Fruit fly (Drosophila melanogaster) whole organism, embryonic: ENCODE measurements around the gene RpS30.
A peak's percentile ranks its signal among the peaks of the same experiment; 100 is the strongest.

Source experiments
- BEAF-32 ChIP-seq: fragments of 200-800 bp; sonication (Bioruptor generic); optimal IDR thresholded peaks from 3 replicates; lab custom pipeline; 2017; ENCODE audit warnings: missing biosample characterization, missing genetic modification characterization, mild to moderate bottlenecking, moderate library complexity, missing genetic modification reagents
- Bgb ChIP-seq: fragments of 200-800 bp; sonication (Bioruptor generic); IDR thresholded peaks from 2 replicates; pipeline ENCODE4 v1.3.6; 2022; ENCODE audit warnings: missing biosample characterization, missing genetic modification characterization; ENCODE audit not compliant: partially characterized antibody
- CG10366 ChIP-seq: fragments of 200-800 bp; sonication (Bioruptor generic); IDR thresholded peaks from 2 replicates; pipeline ENCODE4 v1.3.6; 2022; ENCODE audit warnings: missing biosample characterization, missing genetic modification characterization
- CG10431 ChIP-seq: fragments of 200-800 bp; sonication (Bioruptor generic); optimal IDR thresholded peaks from 3 replicates; lab custom pipeline; 2018; ENCODE audit warnings: missing biosample characterization, mild to moderate bottlenecking, missing genetic modification characterization
- CG10543 ChIP-seq: fragments of 200-800 bp; sonication (Bioruptor generic); optimal IDR thresholded peaks from 3 replicates; lab custom pipeline; 2017; ENCODE audit warnings: missing biosample characterization, mild to moderate bottlenecking, missing genetic modification characterization, moderate library complexity
- CG10979 ChIP-seq: fragments of 200-800 bp; sonication (Bioruptor generic); optimal IDR thresholded peaks from 2 replicates; lab custom pipeline; 2018; ENCODE audit warnings: missing biosample characterization, mild to moderate bottlenecking, missing genetic modification characterization, moderate library complexity
- CG11456 ChIP-seq: fragments of 200-800 bp; sonication (Bioruptor generic); IDR thresholded peaks from 3 replicates; pipeline ENCODE4 v1.3.6; 2022; ENCODE audit warnings: missing biosample characterization, missing genetic modification characterization
- CG11723 ChIP-seq: fragments of 200-800 bp; sonication (Bioruptor generic); optimal IDR thresholded peaks from 2 replicates; lab custom pipeline; 2017; ENCODE audit warnings: missing biosample characterization, mild to moderate bottlenecking, missing genetic modification characterization
- CG12769 ChIP-seq: fragments of 200-800 bp; sonication (Bioruptor generic); optimal IDR thresholded peaks from 2 replicates; lab custom pipeline; 2019; ENCODE audit warnings: missing biosample characterization, mild to moderate bottlenecking, missing genetic modification characterization, moderate library complexity
- CG13287 ChIP-seq: fragments of 200-800 bp; sonication (Bioruptor generic); IDR thresholded peaks from 2 replicates; pipeline ENCODE4 v1.3.6; 2022; ENCODE audit warnings: missing biosample characterization, missing genetic modification characterization; ENCODE audit not compliant: partially characterized antibody
- CG14441 ChIP-seq: fragments of 200-800 bp; sonication (Bioruptor generic); IDR thresholded peaks from 2 replicates; pipeline ENCODE4 v1.3.6; 2022; ENCODE audit warnings: missing biosample characterization, missing genetic modification characterization
- CG3281 ChIP-seq: fragments of 200-800 bp; sonication (Bioruptor generic); optimal IDR thresholded peaks from 3 replicates; lab custom pipeline; 2017; ENCODE audit warnings: missing biosample characterization, mild to moderate bottlenecking, missing genetic modification characterization
- CG34376 ChIP-seq: fragments of 200-800 bp; sonication (Bioruptor generic); optimal IDR thresholded peaks from 2 replicates; lab custom pipeline; 2018; ENCODE audit warnings: missing biosample characterization, mild to moderate bottlenecking, missing genetic modification characterization
- CG34422 ChIP-seq: fragments of 200-800 bp; sonication (Bioruptor generic); IDR thresholded peaks from 3 replicates; pipeline ENCODE4 v1.3.6; 2022; ENCODE audit warnings: missing biosample characterization, missing genetic modification characterization
- CG3847 ChIP-seq: fragments of 200-800 bp; sonication (Bioruptor generic); IDR thresholded peaks from 2 replicates; pipeline ENCODE4 v1.3.6; 2022; ENCODE audit warnings: missing biosample characterization, missing genetic modification characterization
- CG4328 ChIP-seq: fragments of 200-800 bp; sonication (Bioruptor generic); optimal IDR thresholded peaks from 3 replicates; lab custom pipeline; 2017; ENCODE audit warnings: missing biosample characterization, missing genetic modification reagents, missing genetic modification characterization
- CG6254 ChIP-seq: fragments of 200-800 bp; sonication (Bioruptor generic); optimal IDR thresholded peaks from 3 replicates; lab custom pipeline; 2017; ENCODE audit warnings: mild to moderate bottlenecking, missing biosample characterization, missing genetic modification reagents, missing genetic modification characterization
- CG8765 ChIP-seq: fragments of 200-800 bp; sonication (Bioruptor generic); IDR thresholded peaks from 2 replicates; pipeline ENCODE4 v1.3.6; 2022; ENCODE audit warnings: missing biosample characterization, missing genetic modification characterization
- GATAe ChIP-seq: fragments of 200-800 bp; sonication (Bioruptor generic); conservative IDR thresholded peaks from 2 replicates; pipeline ENCODE4 v1.3.6; 2022; ENCODE audit warnings: missing biosample characterization, missing genetic modification characterization
- Gug ChIP-seq: fragments of 200-800 bp; sonication (Bioruptor generic); IDR thresholded peaks from 4 replicates; pipeline ENCODE4 v1.3.6; 2022; ENCODE audit warnings: missing biosample characterization, missing genetic modification characterization
- MBD-R2 ChIP-seq: fragments of 200-800 bp; sonication (Bioruptor generic); IDR thresholded peaks from 2 replicates; pipeline ENCODE4 v1.3.6; 2022; ENCODE audit warnings: missing biosample characterization, missing genetic modification characterization
- MESR4 ChIP-seq: fragments of 200-800 bp; sonication (Bioruptor generic); optimal IDR thresholded peaks from 2 replicates; lab custom pipeline; 2018; ENCODE audit warnings: missing biosample characterization, mild to moderate bottlenecking, missing genetic modification characterization, moderate library complexity
- NFAT ChIP-seq: fragments of 200-800 bp; sonication (Bioruptor generic); IDR thresholded peaks from 2 replicates; pipeline ENCODE4 v1.3.6; 2022; ENCODE audit warnings: missing biosample characterization, missing genetic modification characterization
- Pdp1 ChIP-seq, 2 experiments: fragments of 200-800 bp; sonication (Bioruptor generic); optimal IDR thresholded peaks; 3 replicates each; lab custom pipeline; 2016; ENCODE audit warnings: missing biosample characterization in 2 of 2, missing genetic modification characterization in 2 of 2, mild to moderate bottlenecking in 1 of 2, moderate library complexity in 1 of 2
- abd-A ChIP-seq: fragments of 200-800 bp; sonication (Bioruptor generic); optimal IDR thresholded peaks from 3 replicates; lab custom pipeline; 2019; ENCODE audit warnings: missing biosample characterization, mild to moderate bottlenecking, missing genetic modification characterization, moderate library complexity
- bigmax ChIP-seq: fragments of 200-800 bp; sonication (Bioruptor generic); optimal IDR thresholded peaks from 2 replicates; lab custom pipeline; 2018; ENCODE audit warnings: missing biosample characterization, mild to moderate bottlenecking, missing genetic modification characterization
- chinmo ChIP-seq: fragments of 200-800 bp; sonication (Bioruptor generic); IDR thresholded peaks from 4 replicates; pipeline ENCODE4 v1.3.6; 2022; ENCODE audit warnings: missing biosample characterization, missing genetic modification characterization; ENCODE audit not compliant: partially characterized antibody
- chm ChIP-seq: fragments of 200-800 bp; sonication (Bioruptor generic); IDR thresholded peaks from 2 replicates; pipeline ENCODE4 v1.3.6; 2022; ENCODE audit warnings: missing biosample characterization, missing genetic modification characterization
- crol ChIP-seq: fragments of 200-800 bp; sonication (Bioruptor generic); IDR thresholded peaks from 2 replicates; pipeline ENCODE4 v1.3.6; 2022; ENCODE audit warnings: missing biosample characterization, missing genetic modification characterization
- dimm ChIP-seq: fragments of 200-800 bp; sonication (Bioruptor generic); IDR thresholded peaks from 2 replicates; pipeline ENCODE4 v1.3.6; 2022; ENCODE audit warnings: missing biosample characterization, missing genetic modification characterization
- exex ChIP-seq: fragments of 200-800 bp; sonication (Bioruptor generic); optimal IDR thresholded peaks from 4 replicates; lab custom pipeline; 2018; ENCODE audit warnings: missing biosample characterization, mild to moderate bottlenecking, missing genetic modification characterization, moderate library complexity
- ftz-f1 ChIP-seq: fragments of 200-800 bp; sonication (Bioruptor generic); optimal IDR thresholded peaks from 2 replicates; lab custom pipeline; 2016; ENCODE audit warnings: missing biosample characterization, missing genetic modification characterization
- gro ChIP-seq: fragments of 200-800 bp; sonication (Bioruptor generic); optimal IDR thresholded peaks from 2 replicates; lab custom pipeline; 2016; ENCODE audit warnings: missing biosample characterization, missing genetic modification characterization
- kah ChIP-seq: fragments of 200-800 bp; sonication (Bioruptor generic); optimal IDR thresholded peaks from 2 replicates; lab custom pipeline; 2018; ENCODE audit warnings: missing biosample characterization, mild to moderate bottlenecking, missing genetic modification characterization
- oc ChIP-seq: fragments of 200-800 bp; sonication (Bioruptor generic); optimal IDR thresholded peaks from 2 replicates; lab custom pipeline; 2018; ENCODE audit warnings: missing biosample characterization, mild to moderate bottlenecking, missing genetic modification characterization, moderate library complexity
- prd ChIP-seq, 3 experiments: fragments of >200 bp in 2 of 3; fragments of 200-800 bp in 1 of 3; sonication (Bioruptor generic) in 1 of 3; optimal IDR thresholded peaks in 2 of 3; IDR thresholded peaks in 1 of 3; 2 replicates in 2 of 3; 3 replicates in 1 of 3; pipeline versions ENCODE4 v1.3.6 to Lab custom; 2017 to 2022; ENCODE audit warnings: missing biosample characterization in 1 of 3, missing genetic modification characterization in 1 of 3
- pzg ChIP-seq: fragments of 200-800 bp; sonication (Bioruptor generic); optimal IDR thresholded peaks from 3 replicates; lab custom pipeline; 2018; ENCODE audit warnings: missing biosample characterization, mild to moderate bottlenecking, missing genetic modification characterization, moderate library complexity
- row ChIP-seq: fragments of 200-800 bp; sonication (Bioruptor generic); IDR thresholded peaks from 3 replicates; pipeline ENCODE4 v1.3.6; 2022; ENCODE audit warnings: missing biosample characterization, missing genetic modification characterization
- scrt ChIP-seq: fragments of 200-800 bp; sonication (Bioruptor generic); optimal IDR thresholded peaks from 2 replicates; lab custom pipeline; 2018; ENCODE audit warnings: missing biosample characterization, mild to moderate bottlenecking, missing genetic modification characterization, moderate library complexity
- shn ChIP-seq: fragments of 200-800 bp; sonication (Bioruptor generic); optimal IDR thresholded peaks from 3 replicates; lab custom pipeline; 2016; ENCODE audit warnings: missing biosample characterization, missing genetic modification characterization
- slbo ChIP-seq: fragments of 200-800 bp; sonication (Bioruptor generic); IDR thresholded peaks from 2 replicates; pipeline ENCODE4 v1.3.6; 2022; ENCODE audit warnings: missing biosample characterization, missing genetic modification characterization
- sr ChIP-seq: fragments of 200-800 bp; sonication (Bioruptor generic); IDR thresholded peaks from 3 replicates; pipeline ENCODE4 v1.3.6; 2022; ENCODE audit warnings: missing biosample characterization, missing genetic modification characterization
- sug ChIP-seq: fragments of 200-800 bp; optimal IDR thresholded peaks from 2 replicates; lab custom pipeline; 2019; ENCODE audit warnings: missing biosample characterization, mild to moderate bottlenecking, missing genetic modification characterization, moderate library complexity
- tna ChIP-seq: fragments of 200-800 bp; sonication (Bioruptor generic); IDR thresholded peaks from 2 replicates; pipeline ENCODE4 v1.3.6; 2022; ENCODE audit warnings: missing biosample characterization, missing genetic modification characterization; ENCODE audit not compliant: partially characterized antibody
- twi ChIP-seq: fragments of 200-800 bp; optimal IDR thresholded peaks from 2 replicates; lab custom pipeline; 2019; ENCODE audit warnings: missing biosample characterization, mild to moderate bottlenecking, missing genetic modification characterization, moderate library complexity
- unpg ChIP-seq: fragments of 200-800 bp; sonication (Bioruptor generic); optimal IDR thresholded peaks from 3 replicates; lab custom pipeline; 2018; ENCODE audit warnings: missing biosample characterization, mild to moderate bottlenecking, missing genetic modification characterization, moderate library complexity

Gene RpS30

dm6 chr3R:20828520-20829415, 21.5 kb upstream of the RpS30 start (continued):
- TF ChIP-seq slbo: peak; percentile 43
- TF ChIP-seq CG11456: peak; percentile 63; the same call in 1 of the 3 replicates
- TF ChIP-seq unpg (GFP tag; lab: Kevin White, UChicago): no peak
- TF ChIP-seq CG14441 (GFP tag; lab: Robert Waterston, UW): 0 out of 2 replicates have a peak, but pooled peaks have one; percentile 36
- no peak for TF ChIP-seq CG3847 (GFP tag; lab: Robert Waterston, UW)
- TF ChIP-seq bigmax: peak; percentile 47
- no peak for TF ChIP-seq CG4328 (GFP tag; lab: Kevin White, UChicago)
- TF ChIP-seq MBD-R2 (GFP tag; lab: Robert Waterston, UW): peak; percentile 28; the same call in 1 of the 2 replicates
- peak; percentile 70 for TF ChIP-seq crol
- TF ChIP-seq CG13287: peak; percentile 11; the same call in 1 of the 2 replicates
- no peak for TF ChIP-seq CG3281 (GFP tag; lab: Kevin White, UChicago)
- TF ChIP-seq Gug (GFP tag; lab: Robert Waterston, UW): peak; percentile 51; the same call in 2 of the 4 replicates
- TF ChIP-seq CG10543 (GFP tag; lab: Kevin White, UChicago): peak; percentile 31
- peak; percentile 39; the same call in 2 of the 3 replicates for TF ChIP-seq CG34422 (GFP tag; lab: Robert Waterston, UW)
- TF ChIP-seq CG11723 (GFP tag; lab: Kevin White, UChicago): no peak
- TF ChIP-seq MESR4 (GFP tag; lab: Kevin White, UChicago): peak; percentile 4
- TF ChIP-seq shn (GFP tag; lab: Kevin White, UChicago): peak; percentile 17
- peak in 1 of 2 experiments; percentile 99 for TF ChIP-seq Pdp1 (GFP tag; optimal IDR thresholded peaks at IDR 0.05; lab: Kevin White, UChicago)
- TF ChIP-seq kah (GFP tag; lab: Kevin White, UChicago): peak; percentile 99
- TF ChIP-seq CG8765: no peak
- TF ChIP-seq CG10979 (tag; lab: Kevin White, UChicago): no peak
- TF ChIP-seq gro: peak; percentile 45
- peak; percentile 67 for TF ChIP-seq abd-A
- TF ChIP-seq prd (optimal IDR thresholded peaks at IDR 0.05; lab: Kevin White, UChicago): no peak
- peak; percentile 33; the same call in 2 of the 3 replicates for TF ChIP-seq prd (GFP tag; IDR thresholded peaks at IDR 0.05; lab: Robert Waterston, UW)
- peak; percentile 43; the same call in 1 of the 2 replicates for TF ChIP-seq GATAe (GFP tag; lab: Robert Waterston, UW)
- peak; percentile 78 for TF ChIP-seq CG12769 (tag; lab: Kevin White, UChicago)
- peak; percentile 80; the same call in 1 of the 4 replicates for TF ChIP-seq chinmo
- peak; percentile 56; the same call in 1 of the 2 replicates for TF ChIP-seq Bgb (GFP tag; lab: Robert Waterston, UW)
- 0 out of 2 replicates have a peak, but pooled peaks have one; percentile 29 for TF ChIP-seq tna (GFP tag; lab: Robert Waterston, UW)
- TF ChIP-seq row (GFP tag; lab: Robert Waterston, UW): peak; percentile 28
- TF ChIP-seq chm: peak; percentile 12; the same call in 1 of the 2 replicates
- TF ChIP-seq oc (tag; lab: Kevin White, UChicago): peak; percentile 15
- peak; percentile 47 for TF ChIP-seq ftz-f1 (GFP tag; lab: Kevin White, UChicago)
- TF ChIP-seq CG10366 (GFP tag; lab: Robert Waterston, UW): peak; percentile 33
- TF ChIP-seq sug: peak; percentile 91
- TF ChIP-seq scrt (GFP tag; lab: Kevin White, UChicago): peak; percentile 87
- peak; percentile 4 for TF ChIP-seq pzg (GFP tag; lab: Kevin White, UChicago)
- TF ChIP-seq CG10431 (GFP tag; lab: Kevin White, UChicago): no peak
- TF ChIP-seq BEAF-32 (GFP tag; lab: Kevin White, UChicago): no peak
- peak; percentile 83 for TF ChIP-seq CG34376 (GFP tag; lab: Kevin White, UChicago)
- no peak for TF ChIP-seq dimm (GFP tag; lab: Robert Waterston, UW)
- peak; percentile 65 for TF ChIP-seq exex (tag; lab: Kevin White, UChicago)
- TF ChIP-seq NFAT: peak; percentile 60
- TF ChIP-seq CG6254 (GFP tag; lab: Kevin White, UChicago): no peak
- peak; percentile 73 for TF ChIP-seq twi
- TF ChIP-seq sr (GFP tag; lab: Robert Waterston, UW): no peak
